Worm (Caenorhabditis elegans) whole organism, young adult: ENCODE measurements around the gene F14F8.14.

Experiments
- B0261.1 ChIP-seq: sonication (generic microtip); optimal IDR thresholded peaks from 2 replicates; lab custom pipeline; 2016; ENCODE audit warnings: mild to moderate bottlenecking, missing genetic modification characterization, moderate library complexity, missing compliant biosample characterization
- F49E8.2 ChIP-seq: sonication (generic microtip); optimal IDR thresholded peaks from 3 replicates; lab custom pipeline; 2017; ENCODE audit warnings: missing genetic modification characterization, mild to moderate bottlenecking, missing compliant biosample characterization, antibody characterized with exemption, moderate library complexity; ENCODE audit not compliant: insufficient read depth
- bed-1 ChIP-seq: fragments of 200-800 bp; sonication (Bioruptor generic); IDR thresholded peaks from 2 replicates; pipeline ENCODE4 v1.3.6; 2022; ENCODE audit warnings: missing genetic modification reagents, missing genetic modification characterization, missing compliant biosample characterization
- ceh-100 ChIP-seq: fragments of 200-800 bp; sonication (Bioruptor generic); IDR thresholded peaks from 2 replicates; pipeline ENCODE4 v1.3.6; 2022; ENCODE audit warnings: missing genetic modification reagents, missing genetic modification characterization, missing compliant biosample characterization
- efl-1 ChIP-seq: fragments of 150-350 bp; optimal IDR thresholded peaks from 2 replicates; lab custom pipeline; 2014; ENCODE audit warnings: missing biosample characterization, missing genetic modification reagents, missing genetic modification characterization
- pha-4 ChIP-seq: fragments of 150-350 bp; sonication (generic microtip); optimal IDR thresholded peaks from 2 replicates; lab custom pipeline; 2014; ENCODE audit warnings: missing biosample characterization, missing genetic modification reagents, missing genetic modification characterization
- unc-62 ChIP-seq: fragments of 150-350 bp; optimal IDR thresholded peaks from 2 replicates; lab custom pipeline; 2014; ENCODE audit warnings: missing biosample characterization, missing genetic modification reagents, missing genetic modification characterization

- no peak for TF ChIP-seq ceh-100 (GFP tag; lab: Robert Waterston, UW)
- no peak for TF ChIP-seq bed-1
- TF ChIP-seq F49E8.2 (tag; lab: Kevin White, UChicago): no peak
- TF ChIP-seq pha-4 (tag; lab: Kevin White, UChicago): no peak
- no peak for TF ChIP-seq unc-62
- TF ChIP-seq efl-1 (GFP tag; lab: Kevin White, UChicago): no peak
- TF ChIP-seq B0261.1: no peak
Observed at ce11 chrV:16695499-16695898, 29.0 kb upstream of the F14F8.14 start.
